Worm (Caenorhabditis elegans): ENCODE data around the gene F28G4.3.

F28G4.3 gene

DNA sequence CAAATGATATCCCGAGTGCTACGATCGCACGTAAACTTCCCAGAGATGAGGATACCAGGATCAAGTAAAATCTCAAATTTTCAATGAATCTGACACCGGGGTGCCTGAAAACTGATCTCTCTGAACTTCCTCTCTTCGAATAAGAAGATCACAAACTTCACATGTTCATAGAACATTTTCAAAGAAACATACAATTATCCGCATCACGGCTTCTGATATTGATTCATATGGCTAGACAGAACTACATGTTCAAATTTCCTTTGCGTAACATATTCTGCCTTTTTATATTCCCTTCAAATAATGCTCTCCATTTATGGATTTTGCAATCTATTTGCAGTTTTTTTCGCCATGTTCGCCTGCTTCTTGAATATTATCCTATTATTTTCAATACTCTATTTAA is 9.6 kb upstream of the F28G4.3 start, which contains the start of gene srbc-83:
Gene srbc-83 (plus strand): TSS at position 301 of the 400 bp plus-strand sequence.
- no peak for TF ChIP-seq ceh-24 (tag; optimal IDR thresholded peaks at IDR 0.05)
- no peak for TF ChIP-seq zip-5 (tag; optimal IDR thresholded peaks at IDR 0.05)
- TF ChIP-seq eyg-1 (tag; optimal IDR thresholded peaks at IDR 0.05), result no peak
- no peak for TF ChIP-seq lim-6 (tag; optimal IDR thresholded peaks at IDR 0.05)
- TF ChIP-seq lin-11 (tag; optimal IDR thresholded peaks at IDR 0.05), result no peak

DNA sequence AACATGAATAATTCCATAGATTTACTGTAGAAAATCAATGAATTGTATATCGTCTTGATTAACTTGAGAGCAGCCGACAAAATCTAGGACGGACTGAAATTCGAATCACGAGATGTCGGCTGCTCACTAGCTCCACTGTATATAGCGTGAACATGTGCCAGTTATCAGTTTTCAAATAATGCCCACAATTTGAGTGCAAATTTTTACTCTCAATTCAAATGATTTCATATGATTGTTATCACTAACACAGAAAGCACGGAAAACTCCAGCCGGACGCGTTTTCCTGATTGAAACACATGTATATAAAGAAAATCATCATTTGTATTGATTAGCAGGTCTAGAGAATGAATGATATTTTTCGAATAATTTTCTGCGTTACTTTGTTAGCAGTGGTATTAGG is 4.9 kb upstream of the F28G4.3 start, which contains the start of gene oac-5:
Gene oac-5 (plus strand): TSS at position 301 of the 400 bp plus-strand sequence.
- TF ChIP-seq pqm-1 (tag; optimal IDR thresholded peaks at IDR 0.05), result no peak
- TF ChIP-seq ztf-16 (tag; optimal IDR thresholded peaks at IDR 0.05), result no peak
- TF ChIP-seq hlh-8 (tag; optimal IDR thresholded peaks at IDR 0.05), result no peak
- TF ChIP-seq hlh-13 (GFP tag; optimal IDR thresholded peaks at IDR 0.05), result no peak
- no peak for TF ChIP-seq T23F11.4 (GFP tag; optimal IDR thresholded peaks at IDR 0.05)
- TF ChIP-seq pax-1 (tag; optimal IDR thresholded peaks at IDR 0.05), result no peak
- TF ChIP-seq C08G9.2 (tag; optimal IDR thresholded peaks at IDR 0.05), result no peak
- TF ChIP-seq sox-2 (GFP tag; IDR thresholded peaks at IDR 0.05), result no peak
- TF ChIP-seq ceh-6 (GFP tag; optimal IDR thresholded peaks at IDR 0.05), result no peak
- no peak for TF ChIP-seq ceh-48 (tag; optimal IDR thresholded peaks at IDR 0.05)
- TF ChIP-seq hlh-30 (tag; optimal IDR thresholded peaks at IDR 0.05; ENCODE audit: insufficient read depth), result no peak
- TF ChIP-seq tbx-2 (tag; optimal IDR thresholded peaks at IDR 0.05), result no peak
- TF ChIP-seq ceh-18 (tag; optimal IDR thresholded peaks at IDR 0.05), result no peak
- no peak for TF ChIP-seq hlh-6 (tag; optimal IDR thresholded peaks at IDR 0.05)
- TF ChIP-seq ceh-2 (tag; optimal IDR thresholded peaks at IDR 0.05), result no peak
- TF ChIP-seq ceh-34 (tag; optimal IDR thresholded peaks at IDR 0.05), result no peak
- TF ChIP-seq ttx-3 (tag; optimal IDR thresholded peaks at IDR 0.05), result no peak
- no peak for TF ChIP-seq mec-3 (tag; optimal IDR thresholded peaks at IDR 0.05; ENCODE audit: borderline replicate concordance)
- TF ChIP-seq elt-4 (tag; optimal IDR thresholded peaks at IDR 0.05), result no peak
- no peak for TF ChIP-seq pha-4 (tag; optimal IDR thresholded peaks at IDR 0.05)

DNA sequence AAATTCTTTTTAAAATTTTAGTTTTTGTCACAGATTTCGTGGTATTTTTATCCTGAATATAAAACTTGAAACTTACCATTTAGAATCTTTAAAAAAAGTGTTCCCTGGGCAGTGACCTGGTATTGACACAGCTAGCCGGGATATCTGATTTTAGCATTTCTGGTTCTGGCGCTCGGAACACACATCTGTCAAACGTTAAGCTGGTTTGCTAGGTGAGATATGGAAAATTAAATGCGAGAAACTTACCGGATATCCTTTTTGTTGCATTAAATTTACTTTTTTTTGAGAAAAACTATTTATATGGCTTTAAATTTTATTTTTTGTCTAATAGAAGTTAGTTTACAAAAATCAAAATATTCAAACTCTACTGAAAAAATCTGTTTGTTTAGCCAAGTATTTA is 1.7 kb downstream of the F28G4.3 start, which contains the start of gene F28G4.4:
Gene F28G4.4 (minus strand): TSS at position 101 of the 400 bp plus-strand sequence.
- TF ChIP-seq ceh-30 (tag; optimal IDR thresholded peaks at IDR 0.05) (no peak), gmeb-2 (tag; optimal IDR thresholded peaks at IDR 0.05) (no peak), dmd-4 (tag; optimal IDR thresholded peaks at IDR 0.05; ENCODE audit: borderline replicate concordance) (no peak), zip-5 (tag; optimal IDR thresholded peaks at IDR 0.05) (no peak), nhr-11 (tag; optimal IDR thresholded peaks at IDR 0.05) (no peak), ama-1 (optimal IDR thresholded peaks at IDR 0.05) (no peak)

DNA sequence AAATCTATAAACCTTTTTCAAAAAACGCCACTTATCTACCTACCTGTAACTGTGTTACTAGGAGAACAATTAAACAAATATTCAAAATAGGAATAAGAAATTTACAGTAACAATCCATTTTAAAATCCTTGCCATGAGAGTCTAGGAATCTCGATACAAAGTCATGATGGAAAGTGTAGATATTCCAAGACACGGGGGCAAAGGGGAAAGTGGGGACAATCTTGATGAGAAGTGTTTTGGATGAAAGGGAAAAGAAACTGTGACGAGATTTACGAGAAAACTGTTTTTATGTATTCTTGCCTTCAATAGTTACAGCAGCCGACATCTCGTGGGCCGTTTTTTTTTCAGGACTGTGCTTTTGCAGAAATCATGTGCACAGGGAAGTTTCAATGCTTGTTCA is 5.4 kb downstream of the F28G4.3 start, which contains the start of gene F28G4.2:
Gene F28G4.2 (minus strand): TSS at position 175 of the 400 bp plus-strand sequence.
- TF ChIP-seq unc-55 (GFP tag; optimal IDR thresholded peaks at IDR 0.05) (no peak), fkh-6 (tag; optimal IDR thresholded peaks at IDR 0.05) (no peak), eyg-1 (tag; optimal IDR thresholded peaks at IDR 0.05) (no peak), hlh-8 (tag; optimal IDR thresholded peaks at IDR 0.05) (no peak), pros-1 (tag; optimal IDR thresholded peaks at IDR 0.05) (no peak), fax-1 (tag; optimal IDR thresholded peaks at IDR 0.05) (no peak), hlh-15 (tag; optimal IDR thresholded peaks at IDR 0.05) (no peak), fkh-10 (GFP tag; optimal IDR thresholded peaks at IDR 0.05) (no peak), hlh-13 (GFP tag; optimal IDR thresholded peaks at IDR 0.05) (no peak), nfya-1 (tag; optimal IDR thresholded peaks at IDR 0.05) (no peak), C38D4.7 (GFP tag; optimal IDR thresholded peaks at IDR 0.05) (no peak), npax-4 (tag; optimal IDR thresholded peaks at IDR 0.05) (no peak), ttx-3 (tag; optimal IDR thresholded peaks at IDR 0.05) (no peak), ceh-30 (tag; optimal IDR thresholded peaks at IDR 0.05) (no peak), tbx-2 (tag; optimal IDR thresholded peaks at IDR 0.05) (no peak)
